Fruit fly (Drosophila melanogaster) whole organism, embryonic: ENCODE results near the gene CG10467.

Experiments
- Awh ChIP-seq: fragments of 200-800 bp; sonication (Bioruptor generic); IDR thresholded peaks from 2 replicates; pipeline ENCODE4, ENCODE4 v1.3.6; 2022; ENCODE audit warnings: missing biosample characterization, missing genetic modification characterization
- BtbVII ChIP-seq: fragments of 200-800 bp; sonication (Bioruptor generic); optimal IDR thresholded peaks from 3 replicates; lab custom pipeline; 2017; ENCODE audit warnings: missing biosample characterization, mild to moderate bottlenecking, missing genetic modification characterization
- CG11696 ChIP-seq: fragments of 200-800 bp; sonication (Bioruptor generic); IDR thresholded peaks from 2 replicates; pipeline ENCODE4 v1.3.6; 2022; ENCODE audit warnings: missing biosample characterization, missing genetic modification characterization
- CG12659 ChIP-seq: fragments of 200-800 bp; sonication (Bioruptor generic); optimal IDR thresholded peaks from 3 replicates; lab custom pipeline; 2017; ENCODE audit warnings: mild to moderate bottlenecking, missing biosample characterization, missing genetic modification reagents, missing genetic modification characterization
- CG13424 ChIP-seq: fragments of 200-800 bp; sonication (Bioruptor generic); optimal IDR thresholded peaks from 2 replicates; lab custom pipeline; 2019; ENCODE audit warnings: missing biosample characterization, mild to moderate bottlenecking, missing genetic modification characterization, moderate library complexity
- CG14710 ChIP-seq: fragments of 200-800 bp; sonication (Bioruptor generic); optimal IDR thresholded peaks from 3 replicates; lab custom pipeline; 2019; ENCODE audit warnings: missing biosample characterization, mild to moderate bottlenecking, missing genetic modification characterization, moderate library complexity
- CG14965 ChIP-seq: fragments of 200-800 bp; sonication (Bioruptor generic); optimal IDR thresholded peaks from 2 replicates; lab custom pipeline; 2016; ENCODE audit warnings: missing biosample characterization, missing genetic modification characterization, borderline replicate concordance
- CG17612 ChIP-seq: fragments of 200-800 bp; sonication (Bioruptor generic); IDR thresholded peaks from 2 replicates; pipeline ENCODE4 v1.3.6; 2022; ENCODE audit warnings: missing biosample characterization, missing genetic modification characterization
- CG18764 ChIP-seq: fragments of 200-800 bp; sonication (Bioruptor generic); optimal IDR thresholded peaks from 3 replicates; lab custom pipeline; 2016; ENCODE audit warnings: missing biosample characterization, missing genetic modification characterization
- CG30020 ChIP-seq: fragments of 200-800 bp; optimal IDR thresholded peaks from 2 replicates; lab custom pipeline; 2019; ENCODE audit warnings: missing biosample characterization, mild to moderate bottlenecking, missing genetic modification characterization, moderate library complexity
- CG3065 ChIP-seq: fragments of 200-800 bp; sonication (Bioruptor generic); optimal IDR thresholded peaks from 2 replicates; lab custom pipeline; 2016; ENCODE audit warnings: missing biosample characterization, missing genetic modification characterization
- CG31441 ChIP-seq: fragments of 200-800 bp; sonication (Bioruptor generic); IDR thresholded peaks from 2 replicates; pipeline ENCODE4 v1.3.6; 2022; ENCODE audit warnings: missing biosample characterization, missing genetic modification characterization
- CG3163 ChIP-seq: fragments of 200-800 bp; sonication (Bioruptor generic); optimal IDR thresholded peaks from 3 replicates; lab custom pipeline; 2016; ENCODE audit warnings: missing biosample characterization, missing genetic modification characterization
- CG5953 ChIP-seq: fragments of 200-800 bp; sonication (Bioruptor generic); IDR thresholded peaks from 2 replicates; pipeline ENCODE4 v1.3.6; 2022; ENCODE audit warnings: missing biosample characterization, missing genetic modification characterization
- CG8290 ChIP-seq, 3 experiments: fragments of 200-800 bp; sonication (Bioruptor generic); optimal IDR thresholded peaks; 2 replicates each; lab custom pipeline; 2016 to 2019; ENCODE audit warnings: missing biosample characterization in 3 of 3, missing genetic modification characterization in 3 of 3, mild to moderate bottlenecking in 2 of 3, moderate library complexity in 1 of 3
- CoRest ChIP-seq: fragments of 200-800 bp; sonication (Bioruptor generic); optimal IDR thresholded peaks from 3 replicates; lab custom pipeline; 2018; ENCODE audit warnings: missing biosample characterization, mild to moderate bottlenecking, missing genetic modification characterization, moderate library complexity
- Dbx ChIP-seq: fragments of 200-800 bp; sonication (Bioruptor generic); IDR thresholded peaks from 3 replicates; pipeline ENCODE4 v1.3.6; 2022; ENCODE audit warnings: missing biosample characterization, missing genetic modification characterization
- Ets97D ChIP-seq: fragments of 200-800 bp; sonication (Bioruptor generic); optimal IDR thresholded peaks from 3 replicates; lab custom pipeline; 2016; ENCODE audit warnings: missing biosample characterization, missing genetic modification characterization
- Hr78 ChIP-seq, 2 experiments: fragments of 200-800 bp in 1 of 2; fragments of >200 bp in 1 of 2; sonication (Bioruptor generic) in 1 of 2; optimal IDR thresholded peaks; 2 replicates each; lab custom pipeline; 2017 to 2019; ENCODE audit warnings: missing biosample characterization in 2 of 2, missing genetic modification characterization in 2 of 2, mild to moderate bottlenecking in 1 of 2, moderate library complexity in 1 of 2
- Lim3 ChIP-seq: fragments of 200-800 bp; sonication (Bioruptor generic); IDR thresholded peaks from 2 replicates; pipeline ENCODE4 v1.3.6; 2022; ENCODE audit warnings: missing biosample characterization, missing genetic modification characterization
- Myb ChIP-seq: fragments of 200-800 bp; sonication (Bioruptor generic); optimal IDR thresholded peaks from 2 replicates; lab custom pipeline; 2016; ENCODE audit warnings: missing biosample characterization, missing genetic modification characterization
- Opbp ChIP-seq: fragments of 200-800 bp; sonication (Bioruptor generic); IDR thresholded peaks from 3 replicates; pipeline ENCODE4 v1.3.6; 2022; ENCODE audit warnings: missing biosample characterization, missing genetic modification characterization; ENCODE audit not compliant: partially characterized antibody
- Rfx ChIP-seq: fragments of 200-800 bp; sonication (Bioruptor generic); IDR thresholded peaks from 2 replicates; pipeline ENCODE4 v1.3.6; 2022; ENCODE audit warnings: missing biosample characterization, missing genetic modification characterization
- Sox100B ChIP-seq: fragments of 200-800 bp; sonication (Bioruptor generic); optimal IDR thresholded peaks from 3 replicates; lab custom pipeline; 2018; ENCODE audit warnings: missing biosample characterization, mild to moderate bottlenecking, missing genetic modification characterization
- amos ChIP-seq: fragments of 200-800 bp; sonication (Bioruptor generic); IDR thresholded peaks from 2 replicates; pipeline ENCODE4 v1.3.6; 2022; ENCODE audit warnings: missing biosample characterization, missing genetic modification characterization; ENCODE audit not compliant: partially characterized antibody
- ara ChIP-seq: fragments of 200-800 bp; sonication (Bioruptor generic); IDR thresholded peaks from 2 replicates; pipeline ENCODE4 v1.3.6; 2022; ENCODE audit warnings: missing biosample characterization, missing genetic modification characterization
- cad ChIP-seq: fragments of >200 bp; optimal IDR thresholded peaks from 2 replicates; lab custom pipeline; 2017; ENCODE audit warnings: missing biosample characterization, missing genetic modification characterization
- ewg ChIP-seq: fragments of 200-800 bp; sonication (Bioruptor generic); optimal IDR thresholded peaks from 3 replicates; lab custom pipeline; 2017; ENCODE audit warnings: mild to moderate bottlenecking, missing biosample characterization, missing genetic modification reagents, missing genetic modification characterization
- fd64A ChIP-seq: fragments of 200-800 bp; sonication (Bioruptor generic); optimal IDR thresholded peaks from 3 replicates; lab custom pipeline; 2018; ENCODE audit warnings: missing biosample characterization, mild to moderate bottlenecking, missing genetic modification characterization
- fd96Cb ChIP-seq: fragments of 200-800 bp; sonication (Bioruptor generic); optimal IDR thresholded peaks from 2 replicates; lab custom pipeline; 2018; ENCODE audit warnings: missing biosample characterization, mild to moderate bottlenecking, missing genetic modification characterization, moderate library complexity
- fu2 ChIP-seq: fragments of 200-800 bp; sonication (Bioruptor generic); optimal IDR thresholded peaks from 2 replicates; lab custom pipeline; 2016; ENCODE audit warnings: missing biosample characterization, missing genetic modification characterization
- gsb ChIP-seq: fragments of 200-800 bp; sonication (Bioruptor generic); IDR thresholded peaks from 2 replicates; pipeline ENCODE4 v1.3.6; 2022; ENCODE audit warnings: missing biosample characterization, missing genetic modification characterization
- gt ChIP-seq: fragments of 200-800 bp; sonication (Bioruptor generic); IDR thresholded peaks from 2 replicates; pipeline ENCODE4 v1.3.6; 2022; ENCODE audit warnings: missing biosample characterization, missing genetic modification characterization
- jumu ChIP-seq: fragments of 200-800 bp; sonication (Bioruptor generic); optimal IDR thresholded peaks from 3 replicates; lab custom pipeline; 2016; ENCODE audit warnings: missing biosample characterization, missing genetic modification characterization
- kah ChIP-seq: fragments of 200-800 bp; sonication (Bioruptor generic); optimal IDR thresholded peaks from 2 replicates; lab custom pipeline; 2018; ENCODE audit warnings: missing biosample characterization, mild to moderate bottlenecking, missing genetic modification characterization
- lab ChIP-seq: fragments of 200-800 bp; sonication (Bioruptor generic); optimal IDR thresholded peaks from 3 replicates; lab custom pipeline; 2017; ENCODE audit warnings: missing biosample characterization, missing genetic modification characterization, mild to moderate bottlenecking, moderate library complexity, missing genetic modification reagents
- nau ChIP-seq: fragments of 200-800 bp; sonication (Bioruptor generic); optimal IDR thresholded peaks from 3 replicates; lab custom pipeline; 2017; ENCODE audit warnings: missing biosample characterization, mild to moderate bottlenecking, missing genetic modification characterization, missing genetic modification reagents
- pho ChIP-seq: fragments of 200-800 bp; sonication (Bioruptor generic); optimal IDR thresholded peaks from 2 replicates; lab custom pipeline; 2016; ENCODE audit warnings: missing biosample characterization, missing genetic modification characterization
- prd ChIP-seq, 3 experiments: fragments of >200 bp in 2 of 3; fragments of 200-800 bp in 1 of 3; sonication (Bioruptor generic) in 1 of 3; optimal IDR thresholded peaks in 2 of 3; IDR thresholded peaks in 1 of 3; 2 replicates in 2 of 3; 3 replicates in 1 of 3; pipeline versions ENCODE4 v1.3.6 to Lab custom; 2017 to 2022; ENCODE audit warnings: missing biosample characterization in 1 of 3, missing genetic modification characterization in 1 of 3
- scrt ChIP-seq: fragments of 200-800 bp; sonication (Bioruptor generic); optimal IDR thresholded peaks from 2 replicates; lab custom pipeline; 2018; ENCODE audit warnings: missing biosample characterization, mild to moderate bottlenecking, missing genetic modification characterization, moderate library complexity
- slou ChIP-seq: fragments of 200-800 bp; sonication (Bioruptor generic); optimal IDR thresholded peaks from 3 replicates; lab custom pipeline; 2016; ENCODE audit warnings: missing biosample characterization, missing genetic modification characterization
- sob ChIP-seq: fragments of 200-800 bp; sonication (Bioruptor generic); IDR thresholded peaks from 2 replicates; pipeline ENCODE4 v1.3.6; 2022; ENCODE audit warnings: missing biosample characterization, missing genetic modification characterization
- sqz ChIP-seq: fragments of 200-800 bp; sonication (Bioruptor generic); optimal IDR thresholded peaks from 3 replicates; lab custom pipeline; 2018; ENCODE audit warnings: missing biosample characterization, mild to moderate bottlenecking, missing genetic modification characterization
- unc-4 ChIP-seq: fragments of 200-800 bp; sonication (Bioruptor generic); IDR thresholded peaks from 2 replicates; pipeline ENCODE4 v1.3.6; 2022; ENCODE audit warnings: missing biosample characterization, missing genetic modification characterization; ENCODE audit not compliant: partially characterized antibody
- wor ChIP-seq: fragments of 200-800 bp; sonication (Bioruptor generic); IDR thresholded peaks from 2 replicates; pipeline ENCODE4 v1.3.6; 2022; ENCODE audit warnings: missing biosample characterization, missing genetic modification characterization

CG10467 gene

dm6 chr3L:6082561-6082960, 12.0 kb downstream of the CG10467 start, which contains the start of gene CG13293 (continued):
- TF ChIP-seq ara (GFP tag; lab: Robert Waterston, UW) (no peak), CG12659 (GFP tag; lab: Kevin White, UChicago) (peak; percentile 20), CG17612 (GFP tag; lab: Robert Waterston, UW) (no peak), CG30020 (tag; lab: Kevin White, UChicago) (no peak), unc-4 (GFP tag; lab: Robert Waterston, UW) (no peak), pho (GFP tag; lab: Kevin White, UChicago) (no peak), gt (GFP tag; lab: Robert Waterston, UW) (no peak), cad (peak; percentile 28), gsb (GFP tag; lab: Robert Waterston, UW) (no peak), Awh (no peak), sqz (GFP tag; lab: Kevin White, UChicago) (peak; percentile 69), sob (GFP tag; lab: Robert Waterston, UW) (no peak), prd (optimal IDR thresholded peaks at IDR 0.05; lab: Kevin White, UChicago) (no peak), prd (GFP tag; IDR thresholded peaks at IDR 0.05; lab: Robert Waterston, UW) (no peak), CG14710 (peak; percentile 17), CG31441 (GFP tag; lab: Robert Waterston, UW) (no peak), ewg (GFP tag; lab: Kevin White, UChicago) (no peak), amos (GFP tag; lab: Robert Waterston, UW) (0 out of 2 replicates have a peak, but pooled peaks have one; percentile 11), Sox100B (GFP tag; lab: Kevin White, UChicago) (no peak), Rfx (GFP tag; lab: Robert Waterston, UW) (0 out of 2 replicates have a peak, but pooled peaks have one; percentile 11), nau (GFP tag; lab: Kevin White, UChicago) (no peak), Hr78 (GFP tag; optimal IDR thresholded peaks at IDR 0.05; lab: Kevin White, UChicago) (no peak), lab (GFP tag; lab: Kevin White, UChicago) (peak; percentile 2), wor (GFP tag; lab: Robert Waterston, UW) (no peak), CG3065 (GFP tag; lab: Kevin White, UChicago) (no peak), CoRest (tag; lab: Kevin White, UChicago) (no peak), Opbp (no peak), Ets97D (GFP tag; lab: Kevin White, UChicago) (peak; percentile 2), BtbVII (GFP tag; lab: Kevin White, UChicago) (no peak), CG3163 (no peak), fd96Cb (tag; lab: Kevin White, UChicago) (no peak), CG18764 (no peak), jumu (GFP tag; lab: Kevin White, UChicago) (no peak), CG11696 (GFP tag; lab: Robert Waterston, UW) (0 out of 2 replicates have a peak, but pooled peaks have one; percentile 38), kah (no peak), fu2 (no peak), CG5953 (no peak), CG14965 (no peak), Lim3 (GFP tag; lab: Robert Waterston, UW) (no peak), fd64A (GFP tag; lab: Kevin White, UChicago) (no peak), Myb (peak; percentile 61), CG13424 (tag; lab: Kevin White, UChicago) (no peak), scrt (peak; percentile 53), CG8290 (GFP tag; optimal IDR thresholded peaks at IDR 0.05; lab: Kevin White, UChicago) (no peak), CG8290 (tag; optimal IDR thresholded peaks at IDR 0.05; lab: Kevin White, UChicago) (peak in 1 of 2 experiments; percentile 43), slou (GFP tag; lab: Kevin White, UChicago) (no peak), Dbx (GFP tag; lab: Robert Waterston, UW) (no peak)
- TF ChIP-seq, all 482 proteins: peak for 49
